Worm (Caenorhabditis elegans): Measurements from ENCODE around the gene rpb-6.

- TF ChIP-seq dve-1 (tag; optimal IDR thresholded peaks at IDR 0.05) (no peak), ceh-18 (tag; optimal IDR thresholded peaks at IDR 0.05) (no peak)
Measured at ce11 chrII:10580833-10581232, 1.7 kb downstream of the rpb-6 start, which contains the start of gene dap-3.
